Worm (Caenorhabditis elegans) whole organism, L3 larva: Measurements from ENCODE around the gene C42C1.8.

ENCODE experiments used
- ZK546.5 ChIP-seq: sonication (generic microtip); optimal IDR thresholded peaks from 2 replicates; lab custom pipeline; 2017; ENCODE audit warnings: missing biosample characterization, missing genetic modification characterization
- aly-2 ChIP-seq: fragments of 150-350 bp; optimal IDR thresholded peaks from 2 replicates; lab custom pipeline; 2014; ENCODE audit warnings: missing biosample characterization, missing genetic modification characterization
- ceh-28 ChIP-seq: fragments of 150-350 bp; optimal IDR thresholded peaks from 2 replicates; lab custom pipeline; 2014; ENCODE audit warnings: missing biosample characterization, missing genetic modification reagents, missing genetic modification characterization
- ceh-82 ChIP-seq: fragments of 150-350 bp; optimal IDR thresholded peaks from 2 replicates; lab custom pipeline; 2014; ENCODE audit warnings: missing biosample characterization, missing genetic modification characterization
- ceh-9 ChIP-seq: sonication (generic microtip); optimal IDR thresholded peaks from 2 replicates; lab custom pipeline; 2018; ENCODE audit warnings: missing biosample characterization, missing genetic modification characterization
- daf-12 ChIP-seq: fragments of 150-350 bp; optimal IDR thresholded peaks from 2 replicates; lab custom pipeline; 2014; ENCODE audit warnings: missing biosample characterization, missing genetic modification reagents, missing genetic modification characterization
- egl-27 ChIP-seq: sonication (generic microtip); optimal IDR thresholded peaks from 4 replicates; lab custom pipeline; 2017; ENCODE audit warnings: missing biosample characterization, missing genetic modification reagents, missing genetic modification characterization
- egl-5 ChIP-seq: fragments of 150-350 bp; optimal IDR thresholded peaks from 2 replicates; lab custom pipeline; 2017; ENCODE audit warnings: missing biosample characterization, missing genetic modification reagents, missing genetic modification characterization, inconsistent platforms
- elt-2 ChIP-seq: sonication (generic microtip); optimal IDR thresholded peaks from 2 replicates; lab custom pipeline; 2016; ENCODE audit warnings: missing genetic modification reagents, mild to moderate bottlenecking, missing genetic modification characterization, missing compliant biosample characterization
- eor-1 ChIP-seq, 2 experiments: fragments of 150-350 bp; optimal IDR thresholded peaks; 2 replicates each; lab custom pipeline; 2014 to 2018; ENCODE audit warnings: missing biosample characterization in 2 of 2, missing genetic modification characterization in 2 of 2
- fkh-10 ChIP-seq: sonication (generic microtip); optimal IDR thresholded peaks from 2 replicates; lab custom pipeline; 2017; ENCODE audit warnings: missing biosample characterization, missing genetic modification reagents, missing genetic modification characterization
- fkh-2 ChIP-seq: fragments of 150-350 bp; optimal IDR thresholded peaks from 2 replicates; lab custom pipeline; 2014; ENCODE audit warnings: missing biosample characterization, missing genetic modification reagents, missing genetic modification characterization
- hmg-11 ChIP-seq: sonication (generic microtip); optimal IDR thresholded peaks from 2 replicates; lab custom pipeline; 2016; ENCODE audit warnings: missing genetic modification characterization, missing compliant biosample characterization
- lin-15B ChIP-seq: fragments of 150-350 bp; optimal IDR thresholded peaks from 2 replicates; lab custom pipeline; 2014; ENCODE audit warnings: missing biosample characterization, missing genetic modification characterization
- lsy-12 ChIP-seq: sonication (generic microtip); optimal IDR thresholded peaks from 2 replicates; lab custom pipeline; 2016; ENCODE audit warnings: mild to moderate bottlenecking, missing genetic modification characterization, missing compliant biosample characterization
- nfya-1 ChIP-seq: sonication (generic microtip); optimal IDR thresholded peaks from 2 replicates; lab custom pipeline; 2017; ENCODE audit warnings: missing genetic modification characterization, mild to moderate bottlenecking, missing compliant biosample characterization, antibody characterized with exemption, moderate library complexity; ENCODE audit not compliant: insufficient read depth
- nhr-11 ChIP-seq: fragments of 150-350 bp; optimal IDR thresholded peaks from 2 replicates; lab custom pipeline; 2014; ENCODE audit warnings: missing biosample characterization, missing genetic modification characterization
- nhr-12 ChIP-seq: fragments of 150-350 bp; optimal IDR thresholded peaks from 2 replicates; lab custom pipeline; 2014; ENCODE audit warnings: missing biosample characterization, missing genetic modification characterization
- nhr-23 ChIP-seq: fragments of 150-350 bp; optimal IDR thresholded peaks from 2 replicates; lab custom pipeline; 2014; ENCODE audit warnings: missing biosample characterization, missing genetic modification reagents, missing genetic modification characterization
- nhr-25 ChIP-seq: sonication (generic microtip); optimal IDR thresholded peaks from 2 replicates; lab custom pipeline; 2017; ENCODE audit warnings: missing biosample characterization, missing genetic modification characterization
- nhr-28 ChIP-seq: fragments of 150-350 bp; optimal IDR thresholded peaks from 2 replicates; lab custom pipeline; 2014; ENCODE audit warnings: missing biosample characterization, missing genetic modification characterization
- nhr-76 ChIP-seq: fragments of 150-350 bp; sonication (generic microtip); optimal IDR thresholded peaks from 5 replicates; lab custom pipeline; 2014; ENCODE audit warnings: missing biosample characterization, missing genetic modification characterization
- sea-2 ChIP-seq: fragments of 150-350 bp; sonication (generic microtip); optimal IDR thresholded peaks from 4 replicates; lab custom pipeline; 2014; ENCODE audit warnings: missing biosample characterization, missing genetic modification reagents, missing genetic modification characterization
- skn-1 ChIP-seq: fragments of 150-350 bp; optimal IDR thresholded peaks from 2 replicates; lab custom pipeline; 2014; ENCODE audit warnings: missing biosample characterization, missing genetic modification characterization
- tbx-2 ChIP-seq: sonication (generic microtip); optimal IDR thresholded peaks from 2 replicates; lab custom pipeline; 2016; ENCODE audit warnings: mild to moderate bottlenecking, missing genetic modification characterization, missing compliant biosample characterization
- unc-39 ChIP-seq: sonication (generic microtip); optimal IDR thresholded peaks from 4 replicates; lab custom pipeline; 2017; ENCODE audit warnings: missing biosample characterization, missing genetic modification characterization
- zag-1 ChIP-seq: fragments of 150-350 bp; optimal IDR thresholded peaks from 2 replicates; lab custom pipeline; 2014; ENCODE audit warnings: missing biosample characterization, missing genetic modification characterization
- ztf-4 ChIP-seq: fragments of 150-350 bp; optimal IDR thresholded peaks from 2 replicates; lab custom pipeline; 2014; ENCODE audit warnings: missing biosample characterization, missing genetic modification characterization

Gene C42C1.8

ce11 chrIV:12335798-12336197, 45.0 kb downstream of the C42C1.8 start, which contains the start of gene F19B6.1:
Gene F19B6.1 (minus strand): TSS chrIV:12336075.
- TF ChIP-seq sea-2 (no peak), zag-1 (tag; lab: Kevin White, UChicago) (no peak), nhr-23 (tag; lab: Kevin White, UChicago) (no peak), aly-2 (tag; lab: Kevin White, UChicago) (no peak), elt-2 (tag; lab: Kevin White, UChicago) (no peak), fkh-2 (tag; lab: Kevin White, UChicago) (no peak), nhr-28 (tag; lab: Kevin White, UChicago) (no peak), ceh-9 (tag; lab: Kevin White, UChicago) (no peak), daf-12 (tag; lab: Kevin White, UChicago) (no peak), lsy-12 (tag; lab: Kevin White, UChicago) (no peak), nhr-76 (tag; lab: Kevin White, UChicago) (no peak), nfya-1 (tag; lab: Kevin White, UChicago) (no peak), eor-1 (tag; optimal IDR thresholded peaks at IDR 0.05; lab: Kevin White, UChicago) (no peak)

- TF ChIP-seq hmg-11, result no peak
- TF ChIP-seq fkh-10, result no peak
- no peak for TF ChIP-seq nhr-11 (tag; lab: Kevin White, UChicago)
- TF ChIP-seq ztf-4 (tag; lab: Kevin White, UChicago), result no peak
- no peak for TF ChIP-seq egl-5 (tag; lab: Kevin White, UChicago)
- no peak for TF ChIP-seq nfya-1 (tag; lab: Kevin White, UChicago)
- TF ChIP-seq tbx-2 (tag; lab: Kevin White, UChicago), result no peak
- no peak for TF ChIP-seq ceh-82 (tag; lab: Kevin White, UChicago)
- TF ChIP-seq ZK546.5 (tag; lab: Kevin White, UChicago), result no peak
- no peak for TF ChIP-seq ceh-9 (tag; lab: Kevin White, UChicago)
- no peak for TF ChIP-seq egl-27 (tag; lab: Kevin White, UChicago)
- TF ChIP-seq nhr-25 (tag; lab: Kevin White, UChicago), result no peak
- TF ChIP-seq skn-1 (tag; lab: Kevin White, UChicago), result no peak
- TF ChIP-seq lin-15B, result no peak
- TF ChIP-seq zag-1 (tag; lab: Kevin White, UChicago), result no peak
- TF ChIP-seq unc-39 (tag; lab: Kevin White, UChicago), result no peak
- TF ChIP-seq eor-1 (tag; optimal IDR thresholded peaks at IDR 0.05; lab: Kevin White, UChicago), result no peak
- no peak for TF ChIP-seq lsy-12 (tag; lab: Kevin White, UChicago)
- no peak for TF ChIP-seq nhr-12
Measured at ce11 chrIV:12336893-12337627, 46.2 kb downstream of the C42C1.8 start, which contains the start of the genes F19B6.10 and wht-5. Gene F19B6.10 (plus strand): TSS chrIV:12337193. Gene wht-5 (plus strand): TSS chrIV:12337577.

ce11 chrIV:12340885-12341284, 50.0 kb downstream of the C42C1.8 start:
- TF ChIP-seq ceh-28 (tag; lab: Kevin White, UChicago) (no peak), daf-12 (tag; lab: Kevin White, UChicago) (no peak)
- TF ChIP-seq, all 47 proteins: peak for 0
